Worm (Caenorhabditis elegans): Measurements from ENCODE around the gene srw-82.

DNA sequence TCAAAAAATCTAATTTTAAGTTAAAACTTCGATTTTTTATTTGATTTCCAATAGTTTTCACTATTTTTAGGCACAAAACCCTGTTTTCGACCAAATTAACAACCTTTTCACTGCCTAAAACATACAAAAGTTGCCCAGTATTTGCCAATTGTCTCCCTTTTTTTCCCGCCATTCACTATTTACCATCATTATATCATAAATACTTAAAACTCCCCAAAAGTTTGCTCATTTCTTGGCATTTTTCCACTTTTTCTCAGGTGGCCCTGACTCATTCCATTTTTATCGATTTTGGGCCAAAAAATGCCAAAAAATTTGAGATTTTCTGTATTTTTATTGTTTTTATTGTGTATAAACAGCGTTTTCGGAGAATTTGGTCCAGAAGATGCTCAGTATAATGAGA lies 17.5 kb upstream of the srw-82 start, which contains the start of gene txt-8:
- TF ChIP-seq ZK546.5 (tag; optimal IDR thresholded peaks at IDR 0.05) (no peak), ceh-82 (tag; optimal IDR thresholded peaks at IDR 0.05) (no peak)

Measured in whole organism, L3 larva.